Worm (Caenorhabditis elegans) whole organism, young adult: ENCODE data around the gene F42A9.3.

Source experiments
- B0336.3 ChIP-seq: fragments of 200-800 bp; sonication (Bioruptor generic); IDR thresholded peaks from 2 replicates; pipeline ENCODE4 v1.3.6; 2022; ENCODE audit warnings: missing genetic modification characterization, missing compliant biosample characterization
- C06A6.2 ChIP-seq: fragments of 200-800 bp; sonication (Bioruptor generic); conservative IDR thresholded peaks from 2 replicates; pipeline ENCODE4 v1.3.6; 2022; ENCODE audit warnings: missing genetic modification characterization, missing compliant biosample characterization
- attf-5 ChIP-seq: fragments of 200-800 bp; sonication (Bioruptor generic); optimal IDR thresholded peaks from 2 replicates; lab custom pipeline; 2018; ENCODE audit warnings: mild to moderate bottlenecking, missing genetic modification characterization, missing compliant biosample characterization
- attf-6 ChIP-seq: fragments of 200-800 bp; sonication (Bioruptor generic); IDR thresholded peaks from 2 replicates; pipeline ENCODE4 v1.3.6; 2022; ENCODE audit warnings: missing genetic modification reagents, missing genetic modification characterization, missing compliant biosample characterization
- bed-2 ChIP-seq: fragments of 200-800 bp; sonication (Bioruptor generic); IDR thresholded peaks from 2 replicates; pipeline ENCODE4 v1.3.6; 2022; ENCODE audit warnings: missing genetic modification reagents, missing genetic modification characterization, missing compliant biosample characterization
- cebp-1 ChIP-seq, 2 experiments: fragments of 200-800 bp in 1 of 2; sonication (Bioruptor generic) in 1 of 2; sonication (generic microtip) in 1 of 2; IDR thresholded peaks in 1 of 2; optimal IDR thresholded peaks in 1 of 2; 2 replicates each; pipeline versions ENCODE4 v1.3.6 to Lab custom; 2017 to 2022; ENCODE audit warnings: missing compliant biosample characterization in 2 of 2, missing genetic modification characterization in 2 of 2, mild to moderate bottlenecking in 1 of 2, missing genetic modification reagents in 1 of 2, moderate library complexity in 1 of 2
- ceh-40 ChIP-seq: fragments of 200-800 bp; sonication (Bioruptor generic); IDR thresholded peaks from 2 replicates; pipeline ENCODE4 v1.3.6; 2022; ENCODE audit warnings: missing genetic modification characterization, missing compliant biosample characterization
- ceh-79 ChIP-seq: sonication (generic microtip); optimal IDR thresholded peaks from 2 replicates; lab custom pipeline; 2017; ENCODE audit warnings: mild to moderate bottlenecking, missing genetic modification characterization, missing compliant biosample characterization
- ceh-91 ChIP-seq: fragments of 200-800 bp; sonication (Bioruptor generic); IDR thresholded peaks from 2 replicates; pipeline ENCODE4 v1.3.6; 2022; ENCODE audit warnings: missing genetic modification reagents, missing genetic modification characterization, missing compliant biosample characterization
- dox-1 ChIP-seq: fragments of 200-800 bp; sonication (Bioruptor generic); IDR thresholded peaks from 2 replicates; pipeline ENCODE4 v1.3.6; 2022; ENCODE audit warnings: missing genetic modification reagents, missing genetic modification characterization, missing compliant biosample characterization
- hlh-26 ChIP-seq: fragments of 200-800 bp; sonication (Bioruptor generic); conservative IDR thresholded peaks from 2 replicates; pipeline ENCODE4 v1.3.6; 2022; ENCODE audit warnings: missing genetic modification reagents, missing genetic modification characterization, missing compliant biosample characterization
- hmg-1.2 ChIP-seq: fragments of 200-800 bp; sonication (Bioruptor generic); IDR thresholded peaks from 2 replicates; pipeline ENCODE4 v1.3.6; 2022; ENCODE audit warnings: missing genetic modification reagents, missing genetic modification characterization, missing compliant biosample characterization
- hmg-20 ChIP-seq: fragments of 200-800 bp; sonication (Bioruptor generic); IDR thresholded peaks from 2 replicates; pipeline ENCODE4 v1.3.6; 2022; ENCODE audit warnings: missing genetic modification reagents, missing genetic modification characterization, missing compliant biosample characterization
- let-607 ChIP-seq, 2 experiments: fragments of 200-800 bp in 1 of 2; sonication (Bioruptor generic) in 1 of 2; sonication (generic microtip) in 1 of 2; optimal IDR thresholded peaks; 2 replicates each; lab custom pipeline; 2016 to 2018; ENCODE audit warnings: mild to moderate bottlenecking in 2 of 2, missing compliant biosample characterization in 2 of 2, missing genetic modification characterization in 2 of 2, moderate library complexity in 2 of 2, missing genotype in 1 of 2
- lin-40 ChIP-seq: sonication (generic microtip); optimal IDR thresholded peaks from 2 replicates; lab custom pipeline; 2016; ENCODE audit warnings: missing genetic modification characterization, mild to moderate bottlenecking, missing compliant biosample characterization, missing genotype, missing genetic modification reagents
- lin-54 ChIP-seq: fragments of 200-800 bp; sonication (Bioruptor generic); optimal IDR thresholded peaks from 2 replicates; lab custom pipeline; 2018; ENCODE audit warnings: mild to moderate bottlenecking, missing genetic modification characterization, missing compliant biosample characterization
- lsl-1 ChIP-seq: fragments of 200-800 bp; sonication (Bioruptor generic); optimal IDR thresholded peaks from 2 replicates; lab custom pipeline; 2018; ENCODE audit warnings: mild to moderate bottlenecking, missing genetic modification characterization, moderate library complexity, missing compliant biosample characterization
- madf-10 ChIP-seq: sonication (generic microtip); optimal IDR thresholded peaks from 2 replicates; lab custom pipeline; 2016; ENCODE audit warnings: mild to moderate bottlenecking, missing genetic modification characterization, missing compliant biosample characterization
- mcd-1 ChIP-seq: fragments of 200-800 bp; sonication (Bioruptor generic); IDR thresholded peaks from 2 replicates; pipeline ENCODE4 v1.3.6; 2022; ENCODE audit warnings: missing genetic modification reagents, missing genetic modification characterization, missing compliant biosample characterization
- nfya-1 ChIP-seq: sonication (generic microtip); optimal IDR thresholded peaks from 2 replicates; lab custom pipeline; 2017; ENCODE audit warnings: antibody characterized with exemption, missing compliant biosample characterization, missing genetic modification characterization, borderline replicate concordance; ENCODE audit not compliant: insufficient read depth
- nfyb-1 ChIP-seq: fragments of 200-800 bp; sonication (Bioruptor generic); IDR thresholded peaks from 2 replicates; pipeline ENCODE4 v1.3.6; 2022; ENCODE audit warnings: missing genetic modification reagents, missing genetic modification characterization, missing compliant biosample characterization
- nhr-27 ChIP-seq: fragments of 200-800 bp; sonication (Bioruptor generic); optimal IDR thresholded peaks from 2 replicates; lab custom pipeline; 2018; ENCODE audit warnings: mild to moderate bottlenecking, missing genetic modification characterization, moderate library complexity, missing compliant biosample characterization
- nhr-80 ChIP-seq: sonication (generic microtip); optimal IDR thresholded peaks from 2 replicates; lab custom pipeline; 2016; ENCODE audit warnings: missing genetic modification characterization, missing compliant biosample characterization
- pbrm-1 ChIP-seq: fragments of 200-800 bp; sonication (Bioruptor generic); IDR thresholded peaks from 2 replicates; pipeline ENCODE4 v1.3.6; 2022; ENCODE audit warnings: missing genetic modification reagents, missing genetic modification characterization, missing compliant biosample characterization
- snpc-3.4 ChIP-seq: sonication (generic microtip); optimal IDR thresholded peaks from 2 replicates; lab custom pipeline; 2017; ENCODE audit warnings: missing genetic modification characterization, mild to moderate bottlenecking, missing compliant biosample characterization, antibody characterized with exemption, moderate library complexity, missing genotype, missing genetic modification reagents
- snpc-4 ChIP-seq, 5 experiments: fragments of 150-350 bp in 1 of 5; sonication (generic microtip) in 4 of 5; optimal IDR thresholded peaks; 2 replicates each; lab custom pipeline; 2014 to 2018; ENCODE audit warnings: missing genetic modification characterization in 5 of 5, missing biosample characterization in 3 of 5, antibody characterized with exemption in 2 of 5, mild to moderate bottlenecking in 2 of 5, missing compliant biosample characterization in 2 of 5, missing genotype in 2 of 5, moderate library complexity in 2 of 5, missing genetic modification reagents in 1 of 5
- sptf-2 ChIP-seq: fragments of 200-800 bp; sonication (Bioruptor generic); optimal IDR thresholded peaks from 2 replicates; lab custom pipeline; 2018; ENCODE audit warnings: mild to moderate bottlenecking, missing genetic modification characterization, missing compliant biosample characterization
- tbp1 ChIP-seq: fragments of 200-800 bp; sonication (Bioruptor generic); optimal IDR thresholded peaks from 2 replicates; lab custom pipeline; 2018; ENCODE audit warnings: mild to moderate bottlenecking, missing genetic modification characterization, missing compliant biosample characterization
- unc-130 ChIP-seq: sonication (generic microtip); optimal IDR thresholded peaks from 2 replicates; lab custom pipeline; 2016; ENCODE audit warnings: missing genetic modification reagents, missing genetic modification characterization, missing compliant biosample characterization
- xnd-1 ChIP-seq: sonication (generic microtip); optimal IDR thresholded peaks from 2 replicates; lab custom pipeline; 2016; ENCODE audit warnings: missing genotype, missing genetic modification reagents, missing genetic modification characterization, missing compliant biosample characterization
- zfh-2 ChIP-seq: fragments of 200-800 bp; sonication (Bioruptor generic); conservative IDR thresholded peaks from 2 replicates; pipeline ENCODE4 v1.3.6; 2022; ENCODE audit warnings: missing genetic modification reagents, missing genetic modification characterization, missing compliant biosample characterization
- ztf-18 ChIP-seq: sonication (generic microtip); optimal IDR thresholded peaks from 2 replicates; lab custom pipeline; 2016; ENCODE audit warnings: missing genotype, mild to moderate bottlenecking, missing genetic modification characterization, missing compliant biosample characterization
- ztf-22 ChIP-seq: fragments of 200-800 bp; sonication (Bioruptor generic); optimal IDR thresholded peaks from 2 replicates; lab custom pipeline; 2018; ENCODE audit warnings: mild to moderate bottlenecking, missing genetic modification characterization, moderate library complexity, missing compliant biosample characterization
- ztf-26 ChIP-seq: sonication (generic microtip); optimal IDR thresholded peaks from 2 replicates; lab custom pipeline; 2017; ENCODE audit warnings: missing genetic modification characterization, missing compliant biosample characterization

F42A9.3 gene

DNA sequence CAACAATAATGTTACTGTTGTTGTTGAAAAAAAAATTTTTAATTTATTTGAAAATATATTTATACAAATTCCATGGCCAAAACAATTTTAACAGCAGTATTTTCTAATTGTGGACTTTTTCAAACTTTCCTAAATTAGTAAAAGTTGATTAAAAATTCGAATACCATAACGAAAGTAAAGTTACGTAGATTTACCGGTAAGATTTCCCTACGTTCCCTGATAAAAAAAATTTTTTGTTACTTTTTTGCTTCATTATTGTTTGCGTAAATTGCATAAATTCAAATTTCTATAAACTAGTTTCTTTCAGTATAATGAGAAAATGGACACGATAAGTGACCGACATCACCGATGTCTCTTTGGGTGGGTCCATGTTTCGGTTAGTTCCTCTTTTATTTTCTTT, 8.1 kb upstream of the F42A9.3 start, which contains the start of gene F42A9.6:
Gene F42A9.6 (plus strand): TSS at position 301 of the 400 bp plus-strand sequence.
- TF ChIP-seq ztf-22 (GFP tag; lab: Kevin White, UChicago) (no peak), attf-6 (GFP tag; lab: Robert Waterston, UW) (no peak), mcd-1 (GFP tag; lab: Robert Waterston, UW) (no peak), ceh-91 (GFP tag; lab: Robert Waterston, UW) (no peak), pbrm-1 (GFP tag; lab: Robert Waterston, UW) (no peak), nhr-27 (tag; lab: Kevin White, UChicago) (no peak)

DNA sequence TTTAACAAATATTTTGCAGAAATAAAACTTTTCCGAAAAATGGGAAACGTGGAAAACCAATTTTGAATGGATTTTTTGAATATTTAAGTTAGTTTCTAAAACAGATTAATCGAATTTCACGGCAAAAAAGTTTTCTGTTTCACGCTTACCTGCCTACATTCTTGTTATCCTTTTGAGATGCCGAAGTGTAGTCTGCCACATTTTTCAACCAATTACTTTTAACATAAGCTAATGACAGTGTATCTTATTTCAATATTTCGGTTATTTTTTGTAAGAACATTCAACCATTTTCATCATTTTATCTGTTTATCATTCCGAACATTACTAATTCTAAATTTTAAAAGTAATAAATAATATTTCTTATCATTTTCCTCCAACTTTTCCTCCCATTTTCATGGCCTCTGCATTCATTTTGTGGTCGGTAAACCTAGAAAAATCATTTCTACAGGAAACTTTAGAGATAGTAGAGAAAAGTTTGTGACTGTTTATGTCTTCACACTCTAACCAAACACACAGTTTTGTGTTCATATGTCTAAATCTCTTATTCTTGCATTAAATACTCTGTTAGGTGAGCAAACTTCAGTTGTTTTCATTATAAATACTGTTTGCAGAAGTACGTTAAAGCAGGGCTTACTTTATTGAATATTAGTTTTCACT, 5.0 kb upstream of the F42A9.3 start, which contains the start of the genes F42A9.17 and cyp-33E2:
Gene F42A9.17 (minus strand): TSS at position 51 of the 657 bp plus-strand sequence.
Gene cyp-33E2 (plus strand): TSS at position 449 of the 657 bp plus-strand sequence.
- TF ChIP-seq xnd-1 (no peak), nhr-80 (tag; lab: Kevin White, UChicago) (peak; percentile 81)

DNA sequence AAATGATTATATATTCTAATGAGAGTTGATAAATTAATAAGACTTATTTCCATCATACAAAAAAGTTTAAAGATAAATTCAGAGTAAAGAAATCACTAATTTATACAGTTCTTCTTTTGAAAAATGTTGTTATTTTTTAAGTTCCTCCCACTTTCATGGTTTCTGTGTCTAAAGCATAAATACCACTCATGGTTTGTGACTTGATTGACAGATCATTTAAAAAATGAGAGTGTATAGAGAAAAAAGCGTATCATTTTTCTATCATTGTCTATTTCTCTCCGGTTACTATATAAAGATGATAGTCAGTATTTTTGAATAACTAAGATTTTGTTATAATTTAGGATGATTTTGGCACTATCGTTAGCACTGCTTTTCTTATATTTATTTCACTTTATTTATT, 2.4 kb upstream of the F42A9.3 start, which contains the start of gene cyp-33E3:
Gene cyp-33E3 (plus strand): TSS at position 316 of the 400 bp plus-strand sequence.
- no peak for TF ChIP-seq hlh-26 (GFP tag; lab: Robert Waterston, UW)
- peak; percentile 57 for TF ChIP-seq nhr-80 (tag; lab: Kevin White, UChicago)

DNA sequence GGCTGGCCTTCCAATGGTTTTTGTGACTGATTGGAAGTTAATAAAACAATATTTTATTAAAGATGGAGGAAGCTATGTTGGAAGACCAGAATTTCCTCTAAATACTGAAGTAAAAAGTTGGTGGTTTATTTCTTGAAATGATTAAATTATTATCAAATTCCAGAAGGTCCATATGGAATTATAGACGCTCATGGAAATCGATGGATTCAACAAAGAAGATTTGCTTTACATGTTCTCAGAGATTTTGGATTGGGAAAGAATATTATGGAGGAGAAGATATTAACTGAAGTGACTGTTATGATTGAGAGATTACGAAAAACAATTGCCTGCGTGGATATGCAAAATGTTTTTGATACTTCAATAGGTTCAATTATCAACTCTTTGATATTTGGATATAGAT, 1.7 kb upstream of the F42A9.3 start:
- no peak for TF ChIP-seq snpc-4 (GFP tag; optimal IDR thresholded peaks at IDR 0.05; lab: Kevin White, UChicago)
- no peak for TF ChIP-seq snpc-4 (tag; optimal IDR thresholded peaks at IDR 0.05; lab: Kevin White, UChicago)
- TF ChIP-seq hmg-20 (GFP tag; lab: Robert Waterston, UW), result no peak
- no peak for TF ChIP-seq ceh-40 (GFP tag; lab: Robert Waterston, UW)
- no peak for TF ChIP-seq zfh-2 (GFP tag; lab: Robert Waterston, UW)
- no peak for TF ChIP-seq ztf-26
- TF ChIP-seq nfya-1 (tag; lab: Kevin White, UChicago), result no peak
- TF ChIP-seq ceh-91 (GFP tag; lab: Robert Waterston, UW), result no peak
- no peak for TF ChIP-seq B0336.3 (GFP tag; lab: Robert Waterston, UW)
- no peak for TF ChIP-seq pbrm-1 (GFP tag; lab: Robert Waterston, UW)

DNA sequence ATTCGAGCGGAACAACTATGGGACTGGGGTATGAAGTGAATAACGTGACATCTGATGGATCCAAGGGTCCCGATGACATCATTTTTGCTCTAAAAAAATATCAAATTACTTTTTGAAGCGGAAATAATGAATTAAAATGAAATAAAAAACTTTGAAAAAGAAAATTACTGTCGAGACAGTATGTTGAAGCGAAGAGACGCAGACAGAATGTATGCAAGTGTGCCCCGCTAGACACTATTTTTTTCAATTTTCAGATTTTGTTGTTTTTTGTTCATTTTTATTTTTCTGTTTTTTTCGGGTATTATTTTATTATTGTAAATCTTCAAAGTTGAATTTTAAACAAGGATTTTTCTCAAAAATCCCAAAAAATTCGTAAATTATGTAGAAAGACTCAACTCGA, 1.6 kb downstream of the F42A9.3 start, which contains the start of gene F42A9.8:
Gene F42A9.8 (minus strand): TSS at position 88 of the 400 bp plus-strand sequence.
- TF ChIP-seq hmg-1.2 (peak; percentile 96), snpc-3.4 (peak; percentile 10), lsl-1 (GFP tag; lab: Kevin White, UChicago) (no peak)
- TF ChIP-seq, all 124 proteins: peak for 2

DNA sequence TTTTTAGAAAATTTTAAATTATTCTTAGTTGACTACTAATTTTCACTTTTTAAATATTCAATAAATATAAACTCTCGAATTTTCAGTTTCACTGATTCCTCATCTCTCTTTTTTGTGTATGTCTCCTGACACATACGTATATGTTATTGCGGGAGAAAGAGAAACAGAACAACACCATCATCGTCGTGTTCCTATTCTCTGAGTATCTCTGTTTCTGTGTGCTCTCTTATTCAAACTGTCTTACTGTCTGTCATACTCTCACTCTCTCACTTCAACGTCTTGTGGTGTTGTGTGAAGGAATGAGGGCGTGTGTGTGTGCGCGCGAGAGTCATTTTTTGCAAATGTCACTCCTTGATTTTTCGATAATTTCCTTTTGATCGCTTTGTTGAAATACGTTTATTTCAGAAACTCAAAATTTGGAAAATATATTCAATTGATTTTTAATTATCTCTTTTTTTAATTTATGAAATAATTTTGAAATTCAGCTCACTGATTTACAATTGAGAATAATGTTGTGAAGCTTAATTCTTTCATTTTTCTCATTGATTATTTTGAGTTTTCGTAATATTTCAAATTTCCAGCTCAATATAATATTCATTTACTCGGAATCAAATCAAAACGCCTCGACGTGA, 3.2 kb downstream of the F42A9.3 start, which contains the start of gene lin-49:
Gene lin-49 (plus strand): TSS at position 582 of the 632 bp plus-strand sequence.
- no peak for TF ChIP-seq snpc-4 (GFP tag; optimal IDR thresholded peaks at IDR 0.05; lab: Kevin White, UChicago)
- TF ChIP-seq snpc-4 (tag; optimal IDR thresholded peaks at IDR 0.05; lab: Kevin White, UChicago), result peak in 1 of 4 experiments; percentile 23
- no peak for TF ChIP-seq unc-130 (GFP tag; lab: Kevin White, UChicago)
- no peak for TF ChIP-seq cebp-1 (GFP tag; IDR thresholded peaks at IDR 0.05; lab: Robert Waterston, UW)
- peak; percentile 60 for TF ChIP-seq cebp-1 (tag; optimal IDR thresholded peaks at IDR 0.05; lab: Kevin White, UChicago)
- no peak for TF ChIP-seq sptf-2 (GFP tag; lab: Kevin White, UChicago)
- 0 out of 2 replicates have a peak, but pooled peaks have one; percentile 53 for TF ChIP-seq nfyb-1 (GFP tag; lab: Robert Waterston, UW)
- TF ChIP-seq lin-54 (GFP tag; lab: Kevin White, UChicago), result peak; percentile 36
- peak; percentile 32 for TF ChIP-seq tbp1 (GFP tag; lab: Kevin White, UChicago)
- peak; percentile 43; the same call in 1 of the 2 replicates for TF ChIP-seq B0336.3 (GFP tag; lab: Robert Waterston, UW)
- TF ChIP-seq lin-40 (tag; lab: Kevin White, UChicago), result peak; percentile 62
- TF ChIP-seq bed-2 (GFP tag; lab: Robert Waterston, UW), result no peak
- peak; percentile 85 for TF ChIP-seq attf-5 (GFP tag; lab: Kevin White, UChicago)
- TF ChIP-seq lsl-1 (GFP tag; lab: Kevin White, UChicago), result no peak
- TF ChIP-seq madf-10, result peak; percentile 39
- peak; percentile 75 for TF ChIP-seq nhr-80 (tag; lab: Kevin White, UChicago)
- peak; percentile 60; the same call in 1 of the 2 replicates for TF ChIP-seq dox-1 (GFP tag; lab: Robert Waterston, UW)
- TF ChIP-seq C06A6.2 (GFP tag; lab: Robert Waterston, UW), result 0 out of 2 replicates have a peak, but pooled peaks have one; percentile 11
- peak; percentile 23 for TF ChIP-seq ztf-18
- no peak for TF ChIP-seq ceh-79 (tag; lab: Kevin White, UChicago)
- TF ChIP-seq let-607 (tag; optimal IDR thresholded peaks at IDR 0.05; lab: Kevin White, UChicago), result peak in 1 of 2 experiments; percentile 14
